Worm (Caenorhabditis elegans): Measurements from ENCODE around the gene F49F1.5.

ce11 chrIV:4135744-4136143 is 15.5 kb upstream of the F49F1.5 start, which contains the start of gene F49F1.17:
- no peak for TF ChIP-seq him-1 (tag; optimal IDR thresholded peaks at IDR 0.05)
- no peak for TF ChIP-seq dao-5 (tag; optimal IDR thresholded peaks at IDR 0.05)
